Fruit fly (Drosophila melanogaster) whole organism, embryonic: ENCODE measurements around the gene CG9270.

ENCODE experiments used
- Atf3 ChIP-seq: fragments of 200-800 bp; sonication (Bioruptor generic); optimal IDR thresholded peaks from 3 replicates; lab custom pipeline; 2016; ENCODE audit warnings: missing biosample characterization, missing genetic modification characterization
- Bgb ChIP-seq: fragments of 200-800 bp; sonication (Bioruptor generic); IDR thresholded peaks from 2 replicates; pipeline ENCODE4 v1.3.6; 2022; ENCODE audit warnings: missing biosample characterization, missing genetic modification characterization; ENCODE audit not compliant: partially characterized antibody
- Doc3 ChIP-seq: fragments of 200-800 bp; sonication (Bioruptor generic); IDR thresholded peaks from 3 replicates; pipeline ENCODE4 v1.3.6; 2022; ENCODE audit warnings: missing biosample characterization, missing genetic modification characterization; ENCODE audit not compliant: partially characterized antibody
- Drgx ChIP-seq: fragments of 200-800 bp; sonication (Bioruptor generic); IDR thresholded peaks from 2 replicates; pipeline ENCODE4 v1.3.6; 2022; ENCODE audit warnings: missing biosample characterization, missing genetic modification characterization
- HLH54F ChIP-seq: fragments of 200-800 bp; sonication (Bioruptor generic); optimal IDR thresholded peaks from 3 replicates; lab custom pipeline; 2016; ENCODE audit warnings: missing biosample characterization, missing genetic modification characterization
- klu ChIP-seq: fragments of 200-800 bp; sonication (Bioruptor generic); IDR thresholded peaks from 2 replicates; pipeline ENCODE4 v1.3.6; 2022; ENCODE audit warnings: missing biosample characterization, missing genetic modification characterization
- lola ChIP-seq, 3 experiments: fragments of >200 bp in 2 of 3; fragments of 200-800 bp in 1 of 3; sonication (Bioruptor generic) in 1 of 3; optimal IDR thresholded peaks; 2 replicates each; lab custom pipeline; 2017 to 2019; ENCODE audit warnings: missing biosample characterization in 3 of 3, missing genetic modification characterization in 3 of 3, mild to moderate bottlenecking in 1 of 3, moderate library complexity in 1 of 3
- vfl ChIP-seq: fragments of 200-800 bp; sonication (Bioruptor generic); optimal IDR thresholded peaks from 2 replicates; lab custom pipeline; 2016; ENCODE audit warnings: missing biosample characterization, missing genetic modification characterization
- wek ChIP-seq: fragments of 200-800 bp; sonication (Bioruptor generic); optimal IDR thresholded peaks from 3 replicates; lab custom pipeline; 2018; ENCODE audit warnings: missing biosample characterization, mild to moderate bottlenecking, missing genetic modification characterization, moderate library complexity

- TF ChIP-seq Drgx (GFP tag; lab: Robert Waterston, UW) (no peak), vfl (GFP tag; lab: Kevin White, UChicago) (no peak), lola (GFP tag; optimal IDR thresholded peaks at IDR 0.05; lab: Kevin White, UChicago) (peak in 1 of 3 experiments; percentile 28), Atf3 (GFP tag; lab: Kevin White, UChicago) (no peak), Doc3 (GFP tag; lab: Robert Waterston, UW) (no peak), klu (no peak), Bgb (GFP tag; lab: Robert Waterston, UW) (no peak), wek (GFP tag; lab: Kevin White, UChicago) (no peak), HLH54F (GFP tag; lab: Kevin White, UChicago) (no peak)
Measured at dm6 chr2L:20982242-20982641, 48.3 kb upstream of the CG9270 start.
